Worm (Caenorhabditis elegans): ENCODE data around the gene spp-16.

- TF ChIP-seq mec-3 (tag; optimal IDR thresholded peaks at IDR 0.05; ENCODE audit: borderline replicate concordance) (no peak), ama-1 (optimal IDR thresholded peaks at IDR 0.05) (no peak), ttx-3 (tag; optimal IDR thresholded peaks at IDR 0.05) (no peak), gmeb-2 (tag; optimal IDR thresholded peaks at IDR 0.05) (no peak), ceh-30 (tag; optimal IDR thresholded peaks at IDR 0.05) (no peak), tbx-2 (tag; optimal IDR thresholded peaks at IDR 0.05) (no peak), hlh-6 (tag; optimal IDR thresholded peaks at IDR 0.05) (no peak), ceh-9 (tag; optimal IDR thresholded peaks at IDR 0.05) (no peak)
Measured at ce11 chrV:10932411-10932810, 31.3 kb upstream of the spp-16 start, which contains the start of gene F58B4.5.

Data from whole organism, late embryonic.